Fruit fly (Drosophila melanogaster) whole organism, larva: ENCODE results near the gene ghi.

ENCODE experiments used
- noc ChIP-seq: fragments of 200-800 bp; sonication (Bioruptor generic); optimal IDR thresholded peaks from 3 replicates; lab custom pipeline; 2019; ENCODE audit warnings: missing biosample characterization, mild to moderate bottlenecking, missing genetic modification characterization, moderate library complexity

Gene ghi

DNA sequence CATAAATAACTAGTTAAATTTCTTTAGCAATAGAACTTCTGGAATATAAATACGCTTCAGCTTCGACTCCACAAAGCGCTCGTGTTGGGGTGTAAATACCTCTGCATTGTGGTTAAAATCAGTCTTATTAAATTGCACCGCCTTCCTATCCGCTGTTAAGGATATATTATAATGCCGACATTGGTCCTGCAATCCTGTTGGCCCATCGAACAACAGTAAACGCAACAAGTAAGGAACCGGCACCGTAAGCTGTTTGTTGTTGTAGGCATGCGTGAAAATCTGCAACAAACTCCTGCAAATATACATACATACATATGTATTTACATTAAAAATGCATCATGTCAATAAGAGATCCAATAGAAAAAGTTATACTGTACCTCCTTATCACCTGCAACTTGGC lies 4.7 kb downstream of the ghi start:
- TF ChIP-seq noc (tag; lab: Kevin White, UChicago): no peak

dm6 chr3L:9457619-9458092 lies 6.0 kb downstream of the ghi start, which contains the start of gene CG3437:
TSS of gene CG3437 (minus strand) at chr3L:9457669.
- TF ChIP-seq noc (tag; lab: Kevin White, UChicago): peak; percentile 99

dm6 chr3L:9460775-9461491 lies 9.3 kb downstream of the ghi start, which contains the start of the genes CG3434 and CG44838:
TSS of gene CG3434 (minus strand) at chr3L:9460799.
TSS of gene CG44838 (plus strand) at chr3L:9461050.
- TF ChIP-seq noc (tag; lab: Kevin White, UChicago): peak; percentile 67

DNA sequence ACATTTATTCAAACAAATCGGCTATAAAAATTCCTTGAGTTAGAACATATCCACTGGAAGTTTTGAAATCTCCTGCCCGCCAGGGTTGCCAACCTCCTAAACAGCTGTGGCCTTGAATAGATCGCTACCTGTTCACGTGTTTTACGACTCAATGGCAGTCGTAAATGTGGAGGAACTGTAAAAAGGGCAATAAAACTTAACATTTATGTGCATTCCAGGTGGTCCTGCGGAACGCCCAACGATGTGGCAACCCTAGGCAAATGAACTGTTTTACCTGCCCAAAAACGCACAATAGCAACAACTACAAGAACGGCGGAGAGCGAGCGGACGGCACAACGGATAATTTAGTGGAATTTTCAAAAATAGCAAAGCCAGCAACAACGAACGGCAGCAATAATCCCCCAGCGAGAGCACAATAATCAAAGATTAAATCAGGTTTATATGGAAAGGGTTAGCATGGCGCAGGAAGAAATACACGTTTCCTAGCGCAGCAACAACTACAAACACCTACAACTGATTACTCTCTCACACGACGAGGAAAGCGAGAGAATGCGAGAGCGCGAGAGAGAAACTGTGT lies 10.1 kb downstream of the ghi start:
- no peak for TF ChIP-seq noc (tag; lab: Kevin White, UChicago)

- peak; percentile 85 for TF ChIP-seq noc (tag; lab: Kevin White, UChicago)
Observed at dm6 chr3L:9462247-9462769, 10.6 kb downstream of the ghi start.

DNA sequence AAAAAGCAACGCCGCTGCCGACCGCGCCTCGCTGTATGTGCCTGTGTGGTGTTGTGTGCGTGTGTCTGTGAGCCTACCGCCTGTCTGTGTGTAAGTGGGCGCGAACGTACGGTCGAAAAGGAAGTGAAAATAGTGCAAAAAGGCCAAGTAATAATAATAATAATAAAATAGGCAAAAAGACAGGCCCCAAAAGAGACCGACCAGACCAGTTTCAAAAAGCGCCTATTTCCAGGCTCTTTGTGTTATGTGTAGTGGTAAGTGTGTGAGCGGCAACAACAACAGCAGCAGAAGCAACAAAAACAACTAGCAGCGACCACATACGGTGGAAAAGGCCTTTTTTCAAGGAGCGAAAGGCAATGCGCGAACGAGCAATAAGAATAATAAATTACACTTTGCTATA lies 11.1 kb downstream of the ghi start:
- no peak for TF ChIP-seq noc (tag; lab: Kevin White, UChicago)

DNA sequence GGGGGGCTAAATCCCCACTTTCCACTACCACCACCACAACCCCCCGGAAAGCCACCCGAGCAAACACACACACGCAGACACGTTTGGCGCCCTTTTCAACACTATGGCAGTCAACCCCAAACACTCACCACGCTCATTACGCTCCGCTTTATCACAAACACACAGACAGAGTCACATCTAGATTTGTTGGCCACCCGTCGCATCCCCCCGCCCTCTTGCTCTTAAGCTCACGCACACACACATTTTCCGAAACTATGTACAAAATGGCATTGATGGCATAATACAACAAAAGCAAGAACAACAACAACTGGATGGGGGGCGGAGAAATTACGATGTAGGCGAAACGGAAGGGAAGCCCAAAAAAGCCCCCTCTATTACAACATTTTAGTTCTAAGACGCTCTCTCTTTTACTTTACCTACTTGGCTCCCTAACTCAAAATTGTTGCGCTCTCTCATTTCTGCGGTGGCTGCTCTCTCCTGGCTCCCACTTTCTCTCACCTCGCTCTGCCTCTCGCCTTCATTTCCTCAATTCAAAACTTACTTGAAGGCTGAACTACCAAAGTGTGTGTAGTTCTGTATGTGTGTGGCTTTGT lies 14.1 kb downstream of the ghi start:
- TF ChIP-seq noc (tag; lab: Kevin White, UChicago): no peak

DNA sequence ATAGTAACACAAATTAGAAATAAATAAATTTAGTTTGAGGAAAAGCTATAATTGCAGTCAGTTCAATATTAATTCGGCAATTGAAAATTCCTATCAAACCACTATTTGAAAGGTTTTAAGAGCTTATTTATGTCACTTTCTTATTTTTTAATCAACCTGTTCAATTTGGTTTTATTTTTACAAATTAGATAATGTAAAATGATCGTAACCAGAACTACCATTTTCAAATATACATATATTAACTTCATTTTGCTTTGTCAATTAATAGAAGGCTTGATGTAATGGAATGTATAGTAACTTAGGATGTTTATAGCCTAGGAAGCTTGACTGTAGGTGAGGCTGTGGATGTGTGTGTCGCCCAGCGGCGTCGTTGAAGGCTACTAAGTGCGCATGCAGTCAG lies 14.9 kb downstream of the ghi start:
- TF ChIP-seq noc (tag; lab: Kevin White, UChicago): peak; percentile 1

DNA sequence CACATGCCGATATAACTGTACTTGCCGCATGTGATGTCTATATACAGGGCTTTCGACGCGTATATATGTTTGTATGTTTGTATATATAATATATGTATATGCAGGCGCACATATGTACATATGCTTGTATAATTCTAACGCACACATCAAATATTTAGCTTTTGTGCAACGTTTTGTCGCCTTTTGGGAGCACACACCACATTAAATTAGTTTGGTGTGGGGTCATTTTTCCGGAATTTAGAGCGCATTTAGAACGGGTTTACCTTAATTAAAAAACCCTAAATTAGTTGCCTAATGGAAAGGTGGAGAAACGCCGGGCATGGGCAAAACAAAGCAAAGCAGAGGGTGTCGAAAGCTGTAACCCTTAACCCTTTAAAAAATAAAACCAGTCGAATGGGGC lies 15.6 kb downstream of the ghi start:
- no peak for TF ChIP-seq noc (tag; lab: Kevin White, UChicago)

DNA sequence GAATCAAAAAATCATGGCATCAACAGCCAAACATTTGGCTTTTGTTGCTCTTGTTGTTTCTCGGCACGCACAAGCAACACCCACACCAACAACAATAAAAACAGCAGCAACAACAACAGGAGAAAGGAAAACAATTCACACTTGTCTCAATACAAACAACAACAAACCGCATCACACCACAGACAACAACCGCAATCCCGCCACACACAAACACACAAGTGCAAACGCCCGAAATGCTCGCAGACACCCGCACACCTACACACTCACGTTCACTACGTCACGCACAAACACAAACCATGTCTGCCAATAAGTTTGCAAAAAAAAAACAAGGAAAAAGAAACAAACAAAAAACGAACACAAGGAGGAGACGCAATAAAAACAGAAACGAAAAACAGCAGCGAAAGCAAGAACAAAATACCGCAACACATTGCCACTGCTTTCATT lies 16.1 kb downstream of the ghi start:
- TF ChIP-seq noc (tag; lab: Kevin White, UChicago): no peak

DNA sequence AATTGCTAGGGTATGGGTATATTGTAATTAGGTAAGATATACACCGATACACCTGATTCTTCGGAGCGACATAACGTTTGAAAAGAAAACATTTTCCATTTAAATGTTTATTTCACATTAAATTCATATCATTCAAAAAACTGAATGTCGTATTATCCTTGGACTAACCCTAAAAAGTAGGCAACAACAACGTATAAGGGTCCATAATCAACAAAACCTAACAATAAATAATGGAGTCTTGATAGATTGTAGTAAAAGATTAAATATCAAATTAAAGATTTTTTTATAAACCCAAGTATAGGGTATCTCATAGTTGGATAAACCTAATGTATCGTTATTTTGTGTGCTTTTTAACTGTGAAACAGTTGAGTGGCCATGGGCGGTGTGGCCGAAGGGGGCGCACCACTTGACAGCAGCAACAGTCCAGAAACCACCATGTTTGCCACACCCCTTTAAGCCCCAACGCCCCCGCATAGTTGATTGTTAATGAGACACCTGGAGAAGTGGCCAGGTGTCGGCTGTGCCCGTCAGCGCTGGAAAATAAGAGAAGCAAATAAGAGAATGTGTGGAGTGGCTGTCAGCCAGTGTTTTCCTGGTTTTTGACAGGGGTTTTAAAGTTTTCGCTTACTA lies 16.7 kb downstream of the ghi start:
- TF ChIP-seq noc (tag; lab: Kevin White, UChicago): peak; percentile 22

DNA sequence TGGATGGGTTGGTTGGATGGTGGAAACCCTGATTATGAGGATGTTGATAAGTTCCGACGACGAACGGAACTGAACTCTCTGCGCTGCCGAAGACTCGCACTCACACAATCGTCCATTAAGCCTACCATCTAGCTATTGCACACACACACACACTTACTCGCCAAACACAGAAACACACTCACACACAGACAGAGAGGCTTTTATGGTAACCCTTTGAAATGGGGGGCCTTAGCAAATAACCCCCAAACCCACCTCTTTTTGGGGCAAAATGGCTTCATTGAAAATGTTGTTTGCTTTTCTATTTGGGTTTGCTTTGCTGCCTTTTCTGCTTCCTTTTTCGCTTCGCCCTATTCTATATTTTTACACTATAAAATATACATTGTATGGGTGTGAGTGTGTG lies 17.4 kb downstream of the ghi start:
- no peak for TF ChIP-seq noc (tag; lab: Kevin White, UChicago)

- TF ChIP-seq noc (tag; lab: Kevin White, UChicago): no peak
Observed at dm6 chr3L:9471151-9471903, 19.7 kb downstream of the ghi start.

DNA sequence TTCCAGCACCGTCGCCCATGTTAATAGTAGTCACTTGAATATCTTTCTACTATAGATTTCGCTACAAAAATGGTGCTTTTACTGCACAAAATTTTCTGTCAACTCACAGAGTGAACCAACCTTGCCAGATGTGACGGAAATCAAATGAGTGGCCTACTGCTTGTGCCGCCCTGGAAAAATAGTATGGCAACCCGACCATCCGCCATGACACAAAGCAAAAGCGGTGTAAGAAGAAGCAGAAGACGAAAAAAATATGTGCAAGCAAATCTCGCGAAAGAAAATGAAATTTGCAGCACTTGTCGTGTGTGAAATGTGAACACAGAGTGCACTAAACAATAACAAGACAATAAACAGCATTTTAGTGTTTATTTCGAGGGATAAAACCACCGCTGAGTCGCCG lies 25.2 kb downstream of the ghi start, which contains the start of the genes Uch-L5 and Jarid2:
TSS of gene Uch-L5 (minus strand) at position 137 of the 400 bp plus-strand sequence.
TSS of gene Jarid2 (plus strand) at position 210 of the 400 bp plus-strand sequence.
- no peak for TF ChIP-seq noc (tag; lab: Kevin White, UChicago)

DNA sequence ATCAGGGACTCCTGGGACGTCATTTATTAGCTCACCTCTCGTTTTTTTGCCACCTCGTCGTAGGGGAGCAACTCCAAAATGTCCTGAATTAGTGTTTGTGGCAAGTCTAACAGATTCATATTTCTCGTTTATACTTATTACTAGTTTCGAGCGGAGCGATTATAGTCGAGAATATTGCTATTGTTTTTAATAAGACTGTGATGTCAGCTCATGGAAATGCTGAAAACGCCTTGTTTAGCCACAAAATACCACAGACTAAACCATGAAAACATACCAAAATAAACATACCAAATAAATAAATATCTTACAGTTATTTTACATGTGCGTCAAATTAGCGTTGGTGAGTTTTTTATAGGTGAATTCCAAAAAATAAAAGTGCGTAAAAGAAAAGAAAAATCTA lies 35.9 kb downstream of the ghi start, which contains the start of gene pall:
TSS of gene pall (minus strand) at position 205 of the 400 bp plus-strand sequence.
- no peak for TF ChIP-seq noc (tag; lab: Kevin White, UChicago)
